Fruit fly (Drosophila melanogaster) Kc167 (cell line): ENCODE data around the gene Rad1.

Source experiments
- Myc ChIP-seq: fragments of >200 bp; optimal IDR thresholded peaks from 2 replicates; lab custom pipeline; 2017; ENCODE audit warnings: missing external identifiers
- h ChIP-seq: fragments of >200 bp; optimal IDR thresholded peaks from 3 replicates; lab custom pipeline; 2018; ENCODE audit warnings: missing external identifiers
- psq ChIP-seq: fragments of >200 bp; optimal IDR thresholded peaks from 2 replicates; lab custom pipeline; 2017; ENCODE audit warnings: missing external identifiers

DNA sequence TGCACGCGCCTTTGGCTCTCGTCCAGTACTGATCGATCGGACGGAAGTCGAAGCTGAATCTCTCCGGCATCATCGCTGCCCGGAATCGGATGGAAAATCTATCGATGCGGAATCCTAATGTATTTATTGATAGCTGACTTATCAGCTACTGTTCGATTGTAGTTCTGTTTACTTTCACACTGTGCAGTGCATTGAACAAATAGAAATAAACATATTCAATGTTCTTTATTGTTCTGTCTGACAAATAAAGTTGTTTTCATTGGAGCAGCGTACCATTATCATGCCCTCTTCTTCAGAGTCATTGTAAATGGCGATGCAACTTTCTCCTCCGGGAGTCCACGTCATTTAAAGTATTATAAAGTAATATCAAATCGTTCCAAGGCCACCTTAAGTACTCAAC, 1.9 kb downstream of the Rad1 start, which contains the start of gene Cyp309a2:
- TF ChIP-seq psq (lab: Kevin White, UChicago) (no peak), Myc (lab: Kevin White, UChicago) (no peak), h (no peak)
